Worm (Caenorhabditis elegans) whole organism, mixed stage, embryonic: ENCODE results near the gene fbxb-107.

Experiments
- ceh-39 ChIP-seq: fragments of 150-350 bp; optimal IDR thresholded peaks from 2 replicates; lab custom pipeline; 2014; ENCODE audit warnings: missing biosample characterization, missing genetic modification characterization
- elt-1 ChIP-seq: sonication (generic microtip); optimal IDR thresholded peaks from 2 replicates; lab custom pipeline; 2017; ENCODE audit warnings: missing genetic modification characterization, mild to moderate bottlenecking, missing compliant biosample characterization, antibody characterized with exemption, moderate library complexity, borderline replicate concordance; ENCODE audit not compliant: insufficient read depth
- elt-3 ChIP-seq: fragments of 150-350 bp; optimal IDR thresholded peaks from 2 replicates; lab custom pipeline; 2014; ENCODE audit warnings: missing biosample characterization, missing genetic modification characterization
- lin-32 ChIP-seq: fragments of 200-800 bp; sonication (Bioruptor generic); optimal IDR thresholded peaks from 2 replicates; lab custom pipeline; 2018; ENCODE audit warnings: mild to moderate bottlenecking, missing genetic modification characterization, missing compliant biosample characterization
- snpc-4 ChIP-seq: fragments of 150-350 bp; optimal IDR thresholded peaks from 2 replicates; lab custom pipeline; 2014; ENCODE audit warnings: missing biosample characterization, missing genetic modification characterization
- unc-39 ChIP-seq: fragments of 150-350 bp; optimal IDR thresholded peaks from 2 replicates; lab custom pipeline; 2014; ENCODE audit warnings: missing biosample characterization, missing genetic modification characterization
- unc-62 ChIP-seq: fragments of 150-350 bp; optimal IDR thresholded peaks from 2 replicates; lab custom pipeline; 2014; ENCODE audit warnings: missing biosample characterization, missing genetic modification reagents, missing genetic modification characterization

ce11 chrII:2735192-2735591 lies 23.4 kb upstream of the fbxb-107 start, which contains the start of gene wdr-31:
- TF ChIP-seq ceh-39 (tag; lab: Kevin White, UChicago): no peak
- TF ChIP-seq snpc-4 (tag; lab: Kevin White, UChicago): no peak
- TF ChIP-seq elt-1 (tag; lab: Kevin White, UChicago): no peak
- no peak for TF ChIP-seq unc-39 (tag; lab: Kevin White, UChicago)
- no peak for TF ChIP-seq unc-62 (GFP tag; lab: Kevin White, UChicago)
- TF ChIP-seq elt-3: no peak
- TF ChIP-seq lin-32 (GFP tag; lab: Kevin White, UChicago): no peak
